Worm (Caenorhabditis elegans) whole organism, late embryonic: ENCODE measurements around the gene wapl-1.

ENCODE experiments used
- ceh-24 ChIP-seq: sonication (generic microtip); optimal IDR thresholded peaks from 2 replicates; lab custom pipeline; 2016; ENCODE audit warnings: mild to moderate bottlenecking, missing genetic modification characterization, missing compliant biosample characterization
- ceh-31 ChIP-seq: sonication (generic microtip); optimal IDR thresholded peaks from 2 replicates; lab custom pipeline; 2016; ENCODE audit warnings: missing genetic modification characterization, missing compliant biosample characterization
- elt-2 ChIP-seq: sonication (generic microtip); optimal IDR thresholded peaks from 2 replicates; lab custom pipeline; 2016; ENCODE audit warnings: missing genetic modification reagents, missing genetic modification characterization, missing compliant biosample characterization
- gmeb-2 ChIP-seq: sonication (generic microtip); optimal IDR thresholded peaks from 2 replicates; lab custom pipeline; 2016; ENCODE audit warnings: missing genetic modification characterization, inconsistent platforms, missing compliant biosample characterization
- lin-11 ChIP-seq: fragments of 200-800 bp; sonication (Bioruptor generic); optimal IDR thresholded peaks from 2 replicates; lab custom pipeline; 2018; ENCODE audit warnings: mild to moderate bottlenecking, missing genetic modification characterization, missing compliant biosample characterization

ce11 chrIV:4399418-4400136 is 46.0 kb downstream of the wapl-1 start:
- TF ChIP-seq lin-11 (tag; lab: Kevin White, UChicago) (no peak), ceh-24 (tag; lab: Kevin White, UChicago) (no peak), elt-2 (tag; lab: Kevin White, UChicago) (no peak), gmeb-2 (tag; lab: Kevin White, UChicago) (peak; percentile 34), ceh-31 (tag; lab: Kevin White, UChicago) (no peak)
